Fruit fly (Drosophila melanogaster) whole organism, embryonic: ENCODE measurements around the gene Fit2.

Source experiments
- Adf1 ChIP-seq: fragments of 200-800 bp; sonication (Bioruptor generic); IDR thresholded peaks from 2 replicates; pipeline ENCODE4 v1.3.6; 2022; ENCODE audit warnings: missing biosample characterization, missing genetic modification characterization
- CG10321 ChIP-seq: fragments of 200-800 bp; sonication (Bioruptor generic); IDR thresholded peaks from 2 replicates; pipeline ENCODE4 v1.3.6; 2022; ENCODE audit warnings: missing biosample characterization, missing genetic modification characterization
- CG10431 ChIP-seq: fragments of 200-800 bp; sonication (Bioruptor generic); optimal IDR thresholded peaks from 3 replicates; lab custom pipeline; 2018; ENCODE audit warnings: missing biosample characterization, mild to moderate bottlenecking, missing genetic modification characterization
- CG11560 ChIP-seq: fragments of 200-800 bp; sonication (Bioruptor generic); IDR thresholded peaks from 3 replicates; pipeline ENCODE4 v1.3.6; 2022; ENCODE audit warnings: missing biosample characterization, missing genetic modification characterization
- CG11696 ChIP-seq: fragments of 200-800 bp; sonication (Bioruptor generic); IDR thresholded peaks from 2 replicates; pipeline ENCODE4 v1.3.6; 2022; ENCODE audit warnings: missing biosample characterization, missing genetic modification characterization
- CG1233 ChIP-seq: fragments of 200-800 bp; sonication (Bioruptor generic); optimal IDR thresholded peaks from 4 replicates; lab custom pipeline; 2018; ENCODE audit warnings: missing biosample characterization, mild to moderate bottlenecking, missing genetic modification characterization
- CG13287 ChIP-seq: fragments of 200-800 bp; sonication (Bioruptor generic); IDR thresholded peaks from 2 replicates; pipeline ENCODE4 v1.3.6; 2022; ENCODE audit warnings: missing biosample characterization, missing genetic modification characterization; ENCODE audit not compliant: partially characterized antibody
- CG13424 ChIP-seq: fragments of 200-800 bp; sonication (Bioruptor generic); optimal IDR thresholded peaks from 2 replicates; lab custom pipeline; 2019; ENCODE audit warnings: missing biosample characterization, mild to moderate bottlenecking, missing genetic modification characterization, moderate library complexity
- CG13624 ChIP-seq: fragments of 200-800 bp; sonication (Bioruptor generic); optimal IDR thresholded peaks from 2 replicates; lab custom pipeline; 2016; ENCODE audit warnings: missing biosample characterization, missing genetic modification characterization
- CG15073 ChIP-seq: fragments of 200-800 bp; sonication (Bioruptor generic); optimal IDR thresholded peaks from 2 replicates; lab custom pipeline; 2016; ENCODE audit warnings: missing biosample characterization, missing genetic modification characterization
- CG16813 ChIP-seq: fragments of 200-800 bp; sonication (Bioruptor generic); IDR thresholded peaks from 3 replicates; pipeline ENCODE4 v1.3.6; 2022; ENCODE audit warnings: missing biosample characterization, missing genetic modification characterization; ENCODE audit not compliant: partially characterized antibody
- CG17328 ChIP-seq: fragments of 200-800 bp; sonication (Bioruptor generic); IDR thresholded peaks from 2 replicates; pipeline ENCODE4 v1.3.6; 2022; ENCODE audit warnings: missing biosample characterization, missing genetic modification characterization
- CG2116 ChIP-seq: fragments of 200-800 bp; sonication (Bioruptor generic); optimal IDR thresholded peaks from 3 replicates; lab custom pipeline; 2018; ENCODE audit warnings: missing biosample characterization, mild to moderate bottlenecking, missing genetic modification characterization
- CG31365 ChIP-seq: fragments of 200-800 bp; sonication (Bioruptor generic); optimal IDR thresholded peaks from 2 replicates; lab custom pipeline; 2018; ENCODE audit warnings: missing biosample characterization, mild to moderate bottlenecking, missing genetic modification characterization
- CG31388 ChIP-seq: fragments of 200-800 bp; sonication (Bioruptor generic); optimal IDR thresholded peaks from 2 replicates; lab custom pipeline; 2016; ENCODE audit warnings: missing biosample characterization, missing genetic modification characterization
- CG34224 ChIP-seq: fragments of 200-800 bp; sonication (Bioruptor generic); IDR thresholded peaks from 3 replicates; pipeline ENCODE4 v1.3.6; 2022; ENCODE audit warnings: missing biosample characterization, missing genetic modification characterization; ENCODE audit not compliant: partially characterized antibody
- CG42726 ChIP-seq: fragments of 200-800 bp; sonication (Bioruptor generic); IDR thresholded peaks from 2 replicates; pipeline ENCODE4 v1.3.6; 2022; ENCODE audit warnings: missing biosample characterization, missing genetic modification characterization; ENCODE audit not compliant: partially characterized antibody
- CG6654 ChIP-seq: fragments of 200-800 bp; sonication (Bioruptor generic); optimal IDR thresholded peaks from 2 replicates; lab custom pipeline; 2017; ENCODE audit warnings: missing biosample characterization, mild to moderate bottlenecking, missing genetic modification characterization
- CG7745 ChIP-seq: fragments of 200-800 bp; sonication (Bioruptor generic); optimal IDR thresholded peaks from 2 replicates; lab custom pipeline; 2018; ENCODE audit warnings: missing biosample characterization, mild to moderate bottlenecking, missing genetic modification characterization, moderate library complexity
- CG7987 ChIP-seq: fragments of 200-800 bp; sonication (Bioruptor generic); optimal IDR thresholded peaks from 2 replicates; lab custom pipeline; 2018; ENCODE audit warnings: missing biosample characterization, mild to moderate bottlenecking, missing genetic modification characterization, moderate library complexity
- CG9609 ChIP-seq: fragments of 200-800 bp; sonication (Bioruptor generic); optimal IDR thresholded peaks from 3 replicates; lab custom pipeline; 2016; ENCODE audit warnings: missing biosample characterization, missing genetic modification characterization
- CG9797 ChIP-seq: fragments of 200-800 bp; sonication (Bioruptor generic); optimal IDR thresholded peaks from 3 replicates; lab custom pipeline; 2018; ENCODE audit warnings: missing biosample characterization, mild to moderate bottlenecking, missing genetic modification characterization
- CG9817 ChIP-seq: fragments of 200-800 bp; sonication (Bioruptor generic); optimal IDR thresholded peaks from 2 replicates; lab custom pipeline; 2018; ENCODE audit warnings: missing biosample characterization, mild to moderate bottlenecking, missing genetic modification characterization, moderate library complexity
- D ChIP-seq, 2 experiments: fragments of 200-800 bp in 1 of 2; fragments of >200 bp in 1 of 2; sonication (Bioruptor generic) in 1 of 2; optimal IDR thresholded peaks; 2 replicates in 1 of 2; 3 replicates in 1 of 2; lab custom pipeline; 2017; ENCODE audit warnings: mild to moderate bottlenecking in 1 of 2, missing biosample characterization in 1 of 2, missing genetic modification characterization in 1 of 2, missing genetic modification reagents in 1 of 2
- Dref ChIP-seq: fragments of 200-800 bp; sonication (Bioruptor generic); IDR thresholded peaks from 2 replicates; pipeline ENCODE4 v1.3.6; 2022; ENCODE audit warnings: missing biosample characterization, missing genetic modification characterization
- Ets97D ChIP-seq: fragments of 200-800 bp; sonication (Bioruptor generic); optimal IDR thresholded peaks from 3 replicates; lab custom pipeline; 2016; ENCODE audit warnings: missing biosample characterization, missing genetic modification characterization
- Fer3 ChIP-seq: fragments of 200-800 bp; sonication (Bioruptor generic); optimal IDR thresholded peaks from 2 replicates; lab custom pipeline; 2018; ENCODE audit warnings: missing biosample characterization, mild to moderate bottlenecking, missing genetic modification characterization, moderate library complexity
- H15 ChIP-seq: fragments of 200-800 bp; sonication (Bioruptor generic); IDR thresholded peaks from 3 replicates; pipeline ENCODE4 v1.3.6; 2022; ENCODE audit warnings: missing biosample characterization, missing genetic modification characterization
- Hmr ChIP-seq: fragments of 200-800 bp; sonication (Bioruptor generic); optimal IDR thresholded peaks from 3 replicates; lab custom pipeline; 2017; ENCODE audit warnings: mild to moderate bottlenecking, missing biosample characterization, missing genetic modification reagents, missing genetic modification characterization
- Hsf ChIP-seq: fragments of 200-800 bp; sonication (Bioruptor generic); optimal IDR thresholded peaks from 3 replicates; lab custom pipeline; 2016; ENCODE audit warnings: missing biosample characterization, missing genetic modification characterization
- Side ChIP-seq: fragments of 200-800 bp; sonication (Bioruptor generic); optimal IDR thresholded peaks from 2 replicates; lab custom pipeline; 2016; ENCODE audit warnings: missing biosample characterization, missing genetic modification characterization
- Sry-β ChIP-seq: fragments of 200-800 bp; sonication (Bioruptor generic); optimal IDR thresholded peaks from 2 replicates; lab custom pipeline; 2018; ENCODE audit warnings: missing biosample characterization, mild to moderate bottlenecking, missing genetic modification characterization, moderate library complexity
- Usf ChIP-seq: fragments of 200-800 bp; sonication (Bioruptor generic); optimal IDR thresholded peaks from 2 replicates; lab custom pipeline; 2017; ENCODE audit warnings: missing genotype, missing biosample characterization, missing genetic modification characterization
- bbx ChIP-seq: fragments of 200-800 bp; sonication (Bioruptor generic); IDR thresholded peaks from 2 replicates; pipeline ENCODE4 v1.3.6; 2022; ENCODE audit warnings: missing biosample characterization, missing genetic modification characterization; ENCODE audit not compliant: partially characterized antibody
- cas ChIP-seq: fragments of 200-800 bp; sonication (Bioruptor generic); IDR thresholded peaks from 2 replicates; pipeline ENCODE4 v1.3.6; 2022; ENCODE audit warnings: missing biosample characterization, missing genetic modification characterization
- cato ChIP-seq: fragments of 200-800 bp; sonication (Bioruptor generic); optimal IDR thresholded peaks from 2 replicates; lab custom pipeline; 2016; ENCODE audit warnings: missing biosample characterization, missing genetic modification characterization, borderline replicate concordance
- corto ChIP-seq: fragments of 200-800 bp; sonication (Bioruptor generic); optimal IDR thresholded peaks from 2 replicates; lab custom pipeline; 2016; ENCODE audit warnings: missing biosample characterization, mild to moderate bottlenecking, missing genetic modification characterization, moderate library complexity
- danr ChIP-seq: fragments of 200-800 bp; sonication (Bioruptor generic); IDR thresholded peaks from 2 replicates; pipeline ENCODE4 v1.3.6; 2022; ENCODE audit warnings: missing biosample characterization, missing genetic modification characterization
- ewg ChIP-seq: fragments of 200-800 bp; sonication (Bioruptor generic); optimal IDR thresholded peaks from 3 replicates; lab custom pipeline; 2017; ENCODE audit warnings: mild to moderate bottlenecking, missing biosample characterization, missing genetic modification reagents, missing genetic modification characterization
- grau ChIP-seq: fragments of 200-800 bp; optimal IDR thresholded peaks from 3 replicates; lab custom pipeline; 2019; ENCODE audit warnings: missing biosample characterization, mild to moderate bottlenecking, missing genetic modification characterization, moderate library complexity
- hbn ChIP-seq: fragments of 200-800 bp; sonication (Bioruptor generic); IDR thresholded peaks from 2 replicates; pipeline ENCODE4 v1.3.6; 2022; ENCODE audit warnings: missing biosample characterization, missing genetic modification characterization; ENCODE audit not compliant: partially characterized antibody
- lilli ChIP-seq: fragments of 200-800 bp; sonication (Bioruptor generic); optimal IDR thresholded peaks from 3 replicates; lab custom pipeline; 2016; ENCODE audit warnings: missing biosample characterization, missing genetic modification characterization
- maf-S ChIP-seq: fragments of 200-800 bp; sonication (Bioruptor generic); optimal IDR thresholded peaks from 2 replicates; lab custom pipeline; 2016; ENCODE audit warnings: missing biosample characterization, missing genetic modification characterization
- pb ChIP-seq: fragments of 200-800 bp; sonication (Bioruptor generic); optimal IDR thresholded peaks from 3 replicates; lab custom pipeline; 2016; ENCODE audit warnings: missing biosample characterization, missing genetic modification characterization
- rib ChIP-seq: fragments of 200-800 bp; sonication (Bioruptor generic); IDR thresholded peaks from 2 replicates; pipeline ENCODE4 v1.3.6; 2022; ENCODE audit warnings: missing biosample characterization, missing genetic modification characterization
- stc ChIP-seq: fragments of 200-800 bp; sonication (Bioruptor generic); IDR thresholded peaks from 2 replicates; pipeline ENCODE4 v1.3.6; 2022; ENCODE audit warnings: missing biosample characterization, missing genetic modification characterization
- tio ChIP-seq: fragments of 200-800 bp; sonication (Bioruptor generic); optimal IDR thresholded peaks from 2 replicates; lab custom pipeline; 2017; ENCODE audit warnings: missing biosample characterization, missing genetic modification characterization, inconsistent platforms

Fit2 gene

dm6 chr3L:16986062-16987013 lies 37.8 kb upstream of the Fit2 start (continued):
- TF ChIP-seq Sry-β (GFP tag; lab: Kevin White, UChicago) (no peak), CG11560 (tag; lab: Robert Waterston, UW) (no peak), CG34224 (GFP tag; lab: Robert Waterston, UW) (no peak), stc (GFP tag; lab: Robert Waterston, UW) (no peak), Side (GFP tag; lab: Kevin White, UChicago) (no peak), CG15073 (GFP tag; lab: Kevin White, UChicago) (no peak), maf-S (no peak), D (optimal IDR thresholded peaks at IDR 0.05; lab: Kevin White, UChicago) (no peak), D (GFP tag; optimal IDR thresholded peaks at IDR 0.05; lab: Kevin White, UChicago) (peak; percentile 67), CG7745 (tag; lab: Kevin White, UChicago) (no peak), CG13624 (GFP tag; lab: Kevin White, UChicago) (peak; percentile 38), Adf1 (GFP tag; lab: Robert Waterston, UW) (peak; percentile 10; the same call in 1 of the 2 replicates), Fer3 (no peak), hbn (GFP tag; lab: Robert Waterston, UW) (no peak), Hmr (GFP tag; lab: Kevin White, UChicago) (peak; percentile 24), CG16813 (no peak), CG11696 (GFP tag; lab: Robert Waterston, UW) (no peak), CG13287 (GFP tag; lab: Robert Waterston, UW) (peak; percentile 19; the same call in 1 of the 2 replicates), CG10321 (GFP tag; lab: Robert Waterston, UW) (no peak), cas (GFP tag; lab: Robert Waterston, UW) (0 out of 2 replicates have a peak, but pooled peaks have one; percentile 49), corto (GFP tag; lab: Kevin White, UChicago) (no peak), ewg (GFP tag; lab: Kevin White, UChicago) (peak; percentile 39), Usf (no peak), Hsf (GFP tag; lab: Kevin White, UChicago) (peak; percentile 37), danr (GFP tag; lab: Robert Waterston, UW) (no peak), CG1233 (GFP tag; lab: Kevin White, UChicago) (no peak), pb (GFP tag; lab: Kevin White, UChicago) (no peak), H15 (GFP tag; lab: Robert Waterston, UW) (no peak), lilli (GFP tag; lab: Kevin White, UChicago) (peak; percentile 42), Ets97D (GFP tag; lab: Kevin White, UChicago) (no peak), Dref (GFP tag; lab: Robert Waterston, UW) (no peak), CG2116 (GFP tag; lab: Kevin White, UChicago) (peak; percentile 9), tio (GFP tag; lab: Kevin White, UChicago) (peak; percentile 73), CG31388 (GFP tag; lab: Kevin White, UChicago) (peak; percentile 13), CG6654 (peak; percentile 32), CG10431 (no peak), CG9609 (GFP tag; lab: Kevin White, UChicago) (no peak), cato (GFP tag; lab: Kevin White, UChicago) (no peak), CG31365 (tag; lab: Kevin White, UChicago) (no peak), rib (GFP tag; lab: Robert Waterston, UW) (no peak), CG9797 (GFP tag; lab: Kevin White, UChicago) (no peak), CG42726 (GFP tag; lab: Robert Waterston, UW) (no peak), CG7987 (GFP tag; lab: Kevin White, UChicago) (no peak), bbx (GFP tag; lab: Robert Waterston, UW) (no peak), grau (tag; lab: Kevin White, UChicago) (peak; percentile 58), CG17328 (GFP tag; lab: Robert Waterston, UW) (0 out of 2 replicates have a peak, but pooled peaks have one; percentile 43), CG13424 (tag; lab: Kevin White, UChicago) (peak; percentile 58), CG9817 (tag; lab: Kevin White, UChicago) (peak; percentile 23)
